Worm (Caenorhabditis elegans): ENCODE measurements around the gene ddx-15.

The ddx-15 gene

ce11 chrIII:5591668-5592149 lies at the start of gene ddx-15, which contains the start of gene ucr-1:
TSS of gene ddx-15 (minus strand) at chrIII:5591718.
TSS of gene ucr-1 (plus strand) at chrIII:5592135.
- peak; percentile 20 for TF ChIP-seq unc-120 (tag; optimal IDR thresholded peaks at IDR 0.05; ENCODE audit: poor library complexity, severe bottlenecking)
- peak; percentile 76 for TF ChIP-seq lsy-2 (tag; optimal IDR thresholded peaks at IDR 0.05)
- peak; percentile 41 for TF ChIP-seq pha-4 (tag; optimal IDR thresholded peaks at IDR 0.05)
- TF ChIP-seq lin-13 (tag; optimal IDR thresholded peaks at IDR 0.05) = peak; percentile 55
- peak; percentile 71 for TF ChIP-seq mep-1 (tag; optimal IDR thresholded peaks at IDR 0.05)
- TF ChIP-seq nhr-76 (tag; optimal IDR thresholded peaks at IDR 0.05) = no peak

- no peak for TF ChIP-seq M03D4.4 (tag; optimal IDR thresholded peaks at IDR 0.05)
- no peak for TF ChIP-seq bed-3 (GFP tag; optimal IDR thresholded peaks at IDR 0.05)
- peak; percentile 32 for TF ChIP-seq ces-1 (GFP tag; optimal IDR thresholded peaks at IDR 0.05)
- TF ChIP-seq mls-2 (tag; optimal IDR thresholded peaks at IDR 0.05) = no peak
- no peak for TF ChIP-seq pha-4 (tag; optimal IDR thresholded peaks at IDR 0.05)
- TF ChIP-seq ceh-83 (GFP tag; optimal IDR thresholded peaks at IDR 0.05) = no peak
- no peak for TF ChIP-seq nhr-28 (tag; optimal IDR thresholded peaks at IDR 0.05)
Measured at ce11 chrIII:5639893-5640292, 48.4 kb upstream of the ddx-15 start.

- TF ChIP-seq nhr-28 (tag; optimal IDR thresholded peaks at IDR 0.05) (no peak), pha-4 (tag; optimal IDR thresholded peaks at IDR 0.05) (no peak), ceh-83 (GFP tag; optimal IDR thresholded peaks at IDR 0.05) (no peak), lsy-2 (tag; optimal IDR thresholded peaks at IDR 0.05) (no peak), sem-2 (GFP tag; optimal IDR thresholded peaks at IDR 0.05) (no peak)
Measured at ce11 chrIII:5635179-5635578, 43.7 kb upstream of the ddx-15 start, which contains the start of gene ckk-1. TSS of gene ckk-1 (plus strand) at chrIII:5635479.

- no peak for TF ChIP-seq ceh-83 (GFP tag; optimal IDR thresholded peaks at IDR 0.05)
- TF ChIP-seq blmp-1 (tag; optimal IDR thresholded peaks at IDR 0.05) = no peak
- TF ChIP-seq mls-2 (tag; optimal IDR thresholded peaks at IDR 0.05) = no peak
- no peak for TF ChIP-seq lsy-2 (tag; optimal IDR thresholded peaks at IDR 0.05)
- no peak for TF ChIP-seq mab-5 (tag; optimal IDR thresholded peaks at IDR 0.05)
- TF ChIP-seq nhr-2 (tag; optimal IDR thresholded peaks at IDR 0.05) = no peak
Measured at ce11 chrIII:5634509-5634908, 43.0 kb upstream of the ddx-15 start.

- TF ChIP-seq ces-1 (GFP tag; optimal IDR thresholded peaks at IDR 0.05) (peak; percentile 88), nhr-237 (tag; optimal IDR thresholded peaks at IDR 0.05) (no peak), nhr-2 (tag; optimal IDR thresholded peaks at IDR 0.05) (no peak)
Measured at ce11 chrIII:5632426-5632976, 41.0 kb upstream of the ddx-15 start.

ce11 chrIII:5630350-5630749 lies 38.8 kb upstream of the ddx-15 start:
- TF ChIP-seq nhr-2 (tag; optimal IDR thresholded peaks at IDR 0.05) (no peak), M03D4.4 (tag; optimal IDR thresholded peaks at IDR 0.05) (no peak), unc-62 (GFP tag; optimal IDR thresholded peaks at IDR 0.05) (no peak), zip-8 (tag; optimal IDR thresholded peaks at IDR 0.05) (no peak), flh-1 (GFP tag; optimal IDR thresholded peaks at IDR 0.05) (no peak)

- TF ChIP-seq unc-39 (tag; optimal IDR thresholded peaks at IDR 0.05) = no peak
- no peak for TF ChIP-seq mls-2 (tag; optimal IDR thresholded peaks at IDR 0.05)
- TF ChIP-seq zip-8 (tag; optimal IDR thresholded peaks at IDR 0.05) = no peak
- TF ChIP-seq sptf-1 (tag; optimal IDR thresholded peaks at IDR 0.05) = no peak
Measured at ce11 chrIII:5629225-5629624, 37.7 kb upstream of the ddx-15 start.

- TF ChIP-seq zip-8 (tag; optimal IDR thresholded peaks at IDR 0.05) = peak; percentile 90
Measured at ce11 chrIII:5627532-5627931, 36.0 kb upstream of the ddx-15 start.

- TF ChIP-seq elt-3 (tag; optimal IDR thresholded peaks at IDR 0.05) = no peak
- TF ChIP-seq flh-1 (GFP tag; optimal IDR thresholded peaks at IDR 0.05) = no peak
- no peak for TF ChIP-seq nhr-76 (tag; optimal IDR thresholded peaks at IDR 0.05)
- no peak for TF ChIP-seq sptf-1 (tag; optimal IDR thresholded peaks at IDR 0.05)
- no peak for TF ChIP-seq ham-2 (GFP tag; optimal IDR thresholded peaks at IDR 0.05)
- TF ChIP-seq bed-3 (GFP tag; optimal IDR thresholded peaks at IDR 0.05) = no peak
- TF ChIP-seq hlh-1 (tag; optimal IDR thresholded peaks at IDR 0.05) = no peak
- no peak for TF ChIP-seq ceh-39 (tag; optimal IDR thresholded peaks at IDR 0.05)
- no peak for TF ChIP-seq unc-120 (tag; optimal IDR thresholded peaks at IDR 0.05; ENCODE audit: poor library complexity, severe bottlenecking)
- TF ChIP-seq mls-2 (tag; optimal IDR thresholded peaks at IDR 0.05) = no peak
- no peak for TF ChIP-seq ces-1 (GFP tag; optimal IDR thresholded peaks at IDR 0.05)
- TF ChIP-seq zip-8 (tag; optimal IDR thresholded peaks at IDR 0.05) = no peak
- no peak for TF ChIP-seq ceh-43 (GFP tag; optimal IDR thresholded peaks at IDR 0.05)
- TF ChIP-seq drap-1 (GFP tag; optimal IDR thresholded peaks at IDR 0.05) = no peak
- no peak for TF ChIP-seq nhr-2 (tag; optimal IDR thresholded peaks at IDR 0.05)
Measured at ce11 chrIII:5624835-5625234, 33.3 kb upstream of the ddx-15 start, which contains the start of gene daf-4. TSS of gene daf-4 (plus strand) at chrIII:5625135.
